Fruit fly (Drosophila melanogaster) whole organism, embryonic: Measurements from ENCODE around the gene Lamtor4.

ENCODE experiments used
- Antp ChIP-seq: fragments of 200-800 bp; sonication (Bioruptor generic); optimal IDR thresholded peaks from 3 replicates; lab custom pipeline; 2016; ENCODE audit warnings: missing biosample characterization, missing genetic modification characterization
- CG11560 ChIP-seq: fragments of 200-800 bp; sonication (Bioruptor generic); IDR thresholded peaks from 3 replicates; pipeline ENCODE4 v1.3.6; 2022; ENCODE audit warnings: missing biosample characterization, missing genetic modification characterization
- CG12391 ChIP-seq: fragments of 200-800 bp; sonication (Bioruptor generic); optimal IDR thresholded peaks from 3 replicates; lab custom pipeline; 2018; ENCODE audit warnings: missing biosample characterization, mild to moderate bottlenecking, missing genetic modification characterization, moderate library complexity
- CG13424 ChIP-seq: fragments of 200-800 bp; sonication (Bioruptor generic); optimal IDR thresholded peaks from 2 replicates; lab custom pipeline; 2019; ENCODE audit warnings: missing biosample characterization, mild to moderate bottlenecking, missing genetic modification characterization, moderate library complexity
- CG15073 ChIP-seq: fragments of 200-800 bp; sonication (Bioruptor generic); optimal IDR thresholded peaks from 2 replicates; lab custom pipeline; 2016; ENCODE audit warnings: missing biosample characterization, missing genetic modification characterization
- CG1602 ChIP-seq: fragments of 200-800 bp; sonication (Bioruptor generic); optimal IDR thresholded peaks from 3 replicates; lab custom pipeline; 2016; ENCODE audit warnings: missing biosample characterization, missing genetic modification characterization
- CG1647 ChIP-seq: fragments of 200-800 bp; sonication (Bioruptor generic); optimal IDR thresholded peaks from 3 replicates; lab custom pipeline; 2016; ENCODE audit warnings: missing biosample characterization, missing genetic modification characterization
- CG31224 ChIP-seq: fragments of 200-800 bp; sonication (Bioruptor generic); IDR thresholded peaks from 2 replicates; pipeline ENCODE4 v1.3.6; 2022; ENCODE audit warnings: missing biosample characterization, missing genetic modification characterization
- CG31388 ChIP-seq: fragments of 200-800 bp; sonication (Bioruptor generic); optimal IDR thresholded peaks from 2 replicates; lab custom pipeline; 2016; ENCODE audit warnings: missing biosample characterization, missing genetic modification characterization
- CG3838 ChIP-seq: fragments of 200-800 bp; sonication (Bioruptor generic); optimal IDR thresholded peaks from 3 replicates; lab custom pipeline; 2016; ENCODE audit warnings: missing biosample characterization, missing genetic modification characterization
- CG4820 ChIP-seq: fragments of 200-800 bp; sonication (Bioruptor generic); optimal IDR thresholded peaks from 3 replicates; lab custom pipeline; 2016; ENCODE audit warnings: missing biosample characterization, missing genetic modification characterization
- CG6654 ChIP-seq: fragments of 200-800 bp; sonication (Bioruptor generic); optimal IDR thresholded peaks from 2 replicates; lab custom pipeline; 2017; ENCODE audit warnings: missing biosample characterization, mild to moderate bottlenecking, missing genetic modification characterization
- CG7271 ChIP-seq: fragments of 200-800 bp; sonication (Bioruptor generic); optimal IDR thresholded peaks from 2 replicates; lab custom pipeline; 2018; ENCODE audit warnings: missing biosample characterization, mild to moderate bottlenecking, missing genetic modification characterization, moderate library complexity
- CG7372 ChIP-seq: fragments of 200-800 bp; sonication (Bioruptor generic); IDR thresholded peaks from 2 replicates; pipeline ENCODE4 v1.3.6; 2022; ENCODE audit warnings: missing biosample characterization, missing genetic modification characterization
- CG7745 ChIP-seq: fragments of 200-800 bp; sonication (Bioruptor generic); optimal IDR thresholded peaks from 2 replicates; lab custom pipeline; 2018; ENCODE audit warnings: missing biosample characterization, mild to moderate bottlenecking, missing genetic modification characterization, moderate library complexity
- CG8089 ChIP-seq: fragments of 200-800 bp; sonication (Bioruptor generic); optimal IDR thresholded peaks from 3 replicates; lab custom pipeline; 2016; ENCODE audit warnings: missing biosample characterization, missing genetic modification characterization
- CG9215 ChIP-seq: fragments of 200-800 bp; sonication (Bioruptor generic); IDR thresholded peaks from 2 replicates; pipeline ENCODE4 v1.3.6; 2022; ENCODE audit warnings: missing biosample characterization, missing genetic modification characterization
- CG9932 ChIP-seq: fragments of 200-800 bp; sonication (Bioruptor generic); IDR thresholded peaks from 2 replicates; pipeline ENCODE4 v1.3.6; 2022; ENCODE audit warnings: missing biosample characterization, missing genetic modification characterization
- Dad ChIP-seq: fragments of 200-800 bp; sonication (Bioruptor generic); optimal IDR thresholded peaks from 3 replicates; lab custom pipeline; 2016; ENCODE audit warnings: missing biosample characterization, missing genetic modification characterization
- H2.0 ChIP-seq: fragments of 200-800 bp; sonication (Bioruptor generic); IDR thresholded peaks from 2 replicates; pipeline ENCODE4 v1.3.6; 2022; ENCODE audit warnings: missing biosample characterization, missing genetic modification characterization
- HLH3B ChIP-seq: fragments of 200-800 bp; sonication (Bioruptor generic); IDR thresholded peaks from 2 replicates; pipeline ENCODE4 v1.3.6; 2022; ENCODE audit warnings: missing biosample characterization, missing genetic modification characterization
- HLH4C ChIP-seq: fragments of 200-800 bp; sonication (Bioruptor generic); IDR thresholded peaks from 3 replicates; pipeline ENCODE4 v1.3.6; 2022; ENCODE audit warnings: missing biosample characterization, missing genetic modification characterization; ENCODE audit not compliant: partially characterized antibody
- HLH54F ChIP-seq: fragments of 200-800 bp; sonication (Bioruptor generic); optimal IDR thresholded peaks from 3 replicates; lab custom pipeline; 2016; ENCODE audit warnings: missing biosample characterization, missing genetic modification characterization
- Hmr ChIP-seq: fragments of 200-800 bp; sonication (Bioruptor generic); optimal IDR thresholded peaks from 3 replicates; lab custom pipeline; 2017; ENCODE audit warnings: mild to moderate bottlenecking, missing biosample characterization, missing genetic modification reagents, missing genetic modification characterization
- Hsf ChIP-seq: fragments of 200-800 bp; sonication (Bioruptor generic); optimal IDR thresholded peaks from 3 replicates; lab custom pipeline; 2016; ENCODE audit warnings: missing biosample characterization, missing genetic modification characterization
- Myb ChIP-seq: fragments of 200-800 bp; sonication (Bioruptor generic); optimal IDR thresholded peaks from 2 replicates; lab custom pipeline; 2016; ENCODE audit warnings: missing biosample characterization, missing genetic modification characterization
- NC2α ChIP-seq: fragments of 200-800 bp; sonication (Bioruptor generic); optimal IDR thresholded peaks from 2 replicates; lab custom pipeline; 2016; ENCODE audit warnings: missing biosample characterization, missing genetic modification characterization
- NFAT ChIP-seq: fragments of 200-800 bp; sonication (Bioruptor generic); IDR thresholded peaks from 2 replicates; pipeline ENCODE4 v1.3.6; 2022; ENCODE audit warnings: missing biosample characterization, missing genetic modification characterization
- Neu2 ChIP-seq: fragments of 200-800 bp; sonication (Bioruptor generic); optimal IDR thresholded peaks from 3 replicates; lab custom pipeline; 2016; ENCODE audit warnings: missing biosample characterization, missing genetic modification characterization, borderline replicate concordance
- Ptx1 ChIP-seq: fragments of 200-800 bp; sonication (Bioruptor generic); IDR thresholded peaks from 2 replicates; pipeline ENCODE4 v1.3.6; 2022; ENCODE audit warnings: missing biosample characterization, missing genetic modification characterization
- Sin3A ChIP-seq: fragments of >200 bp; optimal IDR thresholded peaks from 2 replicates; lab custom pipeline; 2018
- Sox100B ChIP-seq: fragments of 200-800 bp; sonication (Bioruptor generic); optimal IDR thresholded peaks from 3 replicates; lab custom pipeline; 2018; ENCODE audit warnings: missing biosample characterization, mild to moderate bottlenecking, missing genetic modification characterization
- bcd ChIP-seq: fragments of 200-800 bp; sonication (Bioruptor generic); optimal IDR thresholded peaks from 2 replicates; lab custom pipeline; 2017; ENCODE audit warnings: missing biosample characterization, mild to moderate bottlenecking, missing genetic modification characterization
- br ChIP-seq: fragments of >200 bp; optimal IDR thresholded peaks from 2 replicates; lab custom pipeline; 2017
- disco-r ChIP-seq: fragments of 200-800 bp; sonication (Bioruptor generic); optimal IDR thresholded peaks from 2 replicates; lab custom pipeline; 2016; ENCODE audit warnings: missing biosample characterization, missing genetic modification characterization
- fd3F ChIP-seq: fragments of 200-800 bp; sonication (Bioruptor generic); optimal IDR thresholded peaks from 2 replicates; lab custom pipeline; 2018; ENCODE audit warnings: missing biosample characterization, mild to moderate bottlenecking, missing genetic modification characterization, moderate library complexity
- fd96Cb ChIP-seq: fragments of 200-800 bp; sonication (Bioruptor generic); optimal IDR thresholded peaks from 2 replicates; lab custom pipeline; 2018; ENCODE audit warnings: missing biosample characterization, mild to moderate bottlenecking, missing genetic modification characterization, moderate library complexity
- gsb ChIP-seq: fragments of 200-800 bp; sonication (Bioruptor generic); IDR thresholded peaks from 2 replicates; pipeline ENCODE4 v1.3.6; 2022; ENCODE audit warnings: missing biosample characterization, missing genetic modification characterization
- her ChIP-seq: fragments of 200-800 bp; sonication (Bioruptor generic); optimal IDR thresholded peaks from 2 replicates; lab custom pipeline; 2016; ENCODE audit warnings: missing biosample characterization, missing genetic modification characterization
- hkb ChIP-seq, 2 experiments: fragments of 200-800 bp in 1 of 2; fragments of >200 bp in 1 of 2; sonication (Bioruptor generic) in 1 of 2; IDR thresholded peaks in 1 of 2; optimal IDR thresholded peaks in 1 of 2; 2 replicates each; pipeline versions ENCODE4 v1.3.6 to Lab custom; 2017 to 2022; ENCODE audit warnings: missing biosample characterization in 1 of 2, missing genetic modification characterization in 1 of 2
- knrl ChIP-seq: fragments of 200-800 bp; sonication (Bioruptor generic); IDR thresholded peaks from 3 replicates; pipeline ENCODE4 v1.3.6; 2022; ENCODE audit warnings: missing biosample characterization, missing genetic modification characterization; ENCODE audit not compliant: partially characterized antibody
- lab ChIP-seq: fragments of 200-800 bp; sonication (Bioruptor generic); optimal IDR thresholded peaks from 3 replicates; lab custom pipeline; 2017; ENCODE audit warnings: missing biosample characterization, missing genetic modification characterization, mild to moderate bottlenecking, moderate library complexity, missing genetic modification reagents
- mirr ChIP-seq: fragments of 200-800 bp; sonication (Bioruptor generic); optimal IDR thresholded peaks from 3 replicates; lab custom pipeline; 2018; ENCODE audit warnings: missing biosample characterization, mild to moderate bottlenecking, missing genetic modification characterization
- pan ChIP-seq, 4 experiments: fragments of >200 bp in 3 of 4; fragments of 200-800 bp in 1 of 4; sonication (Bioruptor generic) in 1 of 4; optimal IDR thresholded peaks in 3 of 4; IDR thresholded peaks in 1 of 4; 2 replicates each; pipeline versions ENCODE4 v1.3.6 to Lab custom; 2017 to 2022; ENCODE audit warnings: missing biosample characterization in 2 of 4, missing genetic modification characterization in 2 of 4, mixed read lengths in 1 of 4
- pb ChIP-seq: fragments of 200-800 bp; sonication (Bioruptor generic); optimal IDR thresholded peaks from 3 replicates; lab custom pipeline; 2016; ENCODE audit warnings: missing biosample characterization, missing genetic modification characterization
- pfk ChIP-seq: fragments of 200-800 bp; sonication (Bioruptor generic); optimal IDR thresholded peaks from 2 replicates; lab custom pipeline; 2018; ENCODE audit warnings: missing biosample characterization, mild to moderate bottlenecking, missing genetic modification characterization, moderate library complexity
- shn ChIP-seq: fragments of 200-800 bp; sonication (Bioruptor generic); optimal IDR thresholded peaks from 3 replicates; lab custom pipeline; 2016; ENCODE audit warnings: missing biosample characterization, missing genetic modification characterization
- slp2 ChIP-seq: fragments of 200-800 bp; sonication (Bioruptor generic); optimal IDR thresholded peaks from 2 replicates; lab custom pipeline; 2016; ENCODE audit warnings: missing biosample characterization, missing genetic modification characterization
- unpg ChIP-seq: fragments of 200-800 bp; sonication (Bioruptor generic); optimal IDR thresholded peaks from 3 replicates; lab custom pipeline; 2018; ENCODE audit warnings: missing biosample characterization, mild to moderate bottlenecking, missing genetic modification characterization, moderate library complexity
- vvl ChIP-seq: fragments of 200-800 bp; sonication (Bioruptor generic); IDR thresholded peaks from 2 replicates; pipeline ENCODE4 v1.3.6; 2022; ENCODE audit warnings: missing biosample characterization, missing genetic modification characterization

The Lamtor4 gene

dm6 chr3L:3935567-3936207 is 39.0 kb downstream of the Lamtor4 start, which contains the start of gene Eip63F-1 (continued):
- TF ChIP-seq NC2α (no peak), pb (GFP tag; lab: Kevin White, UChicago) (no peak), CG12391 (tag; lab: Kevin White, UChicago) (peak; percentile 77), fd3F (GFP tag; lab: Kevin White, UChicago) (peak; percentile 56), fd96Cb (tag; lab: Kevin White, UChicago) (peak; percentile 65), CG4820 (peak; percentile 35), CG13424 (tag; lab: Kevin White, UChicago) (peak; percentile 74), Sox100B (GFP tag; lab: Kevin White, UChicago) (peak; percentile 85), shn (GFP tag; lab: Kevin White, UChicago) (no peak), CG11560 (tag; lab: Robert Waterston, UW) (no peak), lab (peak; percentile 70), Dad (GFP tag; lab: Kevin White, UChicago) (no peak), CG7372 (GFP tag; lab: Robert Waterston, UW) (0 out of 2 replicates have a peak, but pooled peaks have one; percentile 16), hkb (optimal IDR thresholded peaks at IDR 0.05; lab: Kevin White, UChicago) (no peak), hkb (GFP tag; IDR thresholded peaks at IDR 0.05; lab: Robert Waterston, UW) (0 out of 2 replicates have a peak, but pooled peaks have one; percentile 9), HLH4C (GFP tag; lab: Robert Waterston, UW) (no peak), CG6654 (GFP tag; lab: Kevin White, UChicago) (peak; percentile 7), CG7745 (no peak), knrl (GFP tag; lab: Robert Waterston, UW) (no peak), CG7271 (no peak), unpg (peak; percentile 64), disco-r (GFP tag; lab: Kevin White, UChicago) (no peak), Sin3A (lab: Kevin White, UChicago) (no peak), mirr (no peak), bcd (GFP tag; lab: Kevin White, UChicago) (peak; percentile 65), HLH3B (GFP tag; lab: Robert Waterston, UW) (peak; percentile 56), CG31388 (GFP tag; lab: Kevin White, UChicago) (no peak), NFAT (GFP tag; lab: Robert Waterston, UW) (no peak), gsb (GFP tag; lab: Robert Waterston, UW) (no peak), pfk (GFP tag; lab: Kevin White, UChicago) (no peak), br (lab: Kevin White, UChicago) (no peak), Hsf (GFP tag; lab: Kevin White, UChicago) (peak; percentile 38), CG8089 (no peak), Neu2 (GFP tag; lab: Kevin White, UChicago) (no peak), her (GFP tag; lab: Kevin White, UChicago) (no peak), Antp (GFP tag; lab: Kevin White, UChicago) (no peak), CG3838 (GFP tag; lab: Kevin White, UChicago) (no peak), CG1647 (GFP tag; lab: Kevin White, UChicago) (no peak), CG15073 (GFP tag; lab: Kevin White, UChicago) (no peak), slp2 (GFP tag; lab: Kevin White, UChicago) (no peak), CG1602 (GFP tag; lab: Kevin White, UChicago) (peak; percentile 22), Ptx1 (peak; percentile 48), CG31224 (GFP tag; lab: Robert Waterston, UW) (no peak), pan (optimal IDR thresholded peaks at IDR 0.05; lab: Kevin White, UChicago) (no peak), pan (GFP tag; optimal IDR thresholded peaks at IDR 0.05 in 1 of 2, IDR thresholded peaks at IDR 0.05 in 1 of 2) (peak in 1 of 2 experiments; percentile 60), vvl (GFP tag; lab: Robert Waterston, UW) (peak; percentile 52), Hmr (GFP tag; lab: Kevin White, UChicago) (peak; percentile 57), HLH54F (GFP tag; lab: Kevin White, UChicago) (peak; percentile 18), CG9215 (GFP tag; lab: Robert Waterston, UW) (0 out of 2 replicates have a peak, but pooled peaks have one; percentile 34), Myb (GFP tag; lab: Kevin White, UChicago) (no peak), CG9932 (GFP tag; lab: Robert Waterston, UW) (peak; percentile 61), H2.0 (GFP tag; lab: Robert Waterston, UW) (peak; percentile 51; the same call in 1 of the 2 replicates)
